Worm (Caenorhabditis elegans): ENCODE measurements around the gene spig-6.
"Not testable (repeated sequence)": the region's sequence is repeated elsewhere in the genome, so short reads cannot be mapped to it uniquely, and the experiment has no call there.

ce11 chrV:16515140-16515539, 33.8 kb downstream of the spig-6 start, which contains the start of gene F36D3.5:
- not testable (repeated sequence) for TF ChIP-seq W03F9.2, him-1 (tag; optimal IDR thresholded peaks at IDR 0.05)
